Worm (Caenorhabditis elegans) whole organism, L1 larva: ENCODE measurements around the gene F14F9.5.

Experiments used
- aly-2 ChIP-seq: fragments of 150-350 bp; optimal IDR thresholded peaks from 2 replicates; lab custom pipeline; 2014; ENCODE audit warnings: missing biosample characterization, missing genetic modification characterization
- ceh-8 ChIP-seq: fragments of 200-800 bp; sonication (Bioruptor generic); optimal IDR thresholded peaks from 2 replicates; lab custom pipeline; 2018; ENCODE audit warnings: mild to moderate bottlenecking, missing genetic modification characterization, moderate library complexity, missing compliant biosample characterization
- ceh-82 ChIP-seq, 3 experiments: fragments of 150-350 bp in 1 of 3; sonication (generic microtip) in 2 of 3; optimal IDR thresholded peaks; 2 replicates each; lab custom pipeline; 2014 to 2017; ENCODE audit warnings: missing biosample characterization in 3 of 3, missing genetic modification characterization in 3 of 3
- egl-27 ChIP-seq, 2 experiments: fragments of 150-350 bp in 1 of 2; sonication (generic microtip); optimal IDR thresholded peaks; 3 replicates each; lab custom pipeline; 2017 to 2018; ENCODE audit warnings: missing biosample characterization in 2 of 2, missing genetic modification characterization in 2 of 2, missing genetic modification reagents in 2 of 2
- nhr-11 ChIP-seq: fragments of 150-350 bp; optimal IDR thresholded peaks from 2 replicates; lab custom pipeline; 2014; ENCODE audit warnings: missing biosample characterization, missing genetic modification characterization
- nhr-12 ChIP-seq: sonication (generic microtip); optimal IDR thresholded peaks from 2 replicates; lab custom pipeline; 2017; ENCODE audit warnings: missing biosample characterization, missing genetic modification characterization
- pag-3 ChIP-seq: sonication (generic microtip); optimal IDR thresholded peaks from 2 replicates; lab custom pipeline; 2017; ENCODE audit warnings: missing genetic modification characterization, mild to moderate bottlenecking, missing compliant biosample characterization, antibody characterized with exemption, borderline replicate concordance; ENCODE audit not compliant: insufficient read depth
- swsn-7 ChIP-seq: sonication (generic microtip); optimal IDR thresholded peaks from 2 replicates; lab custom pipeline; 2016; ENCODE audit warnings: missing genetic modification characterization, missing compliant biosample characterization
- ztf-11 ChIP-seq, 2 experiments: sonication (generic microtip); optimal IDR thresholded peaks; 2 replicates each; lab custom pipeline; 2016 to 2017; ENCODE audit warnings: missing genetic modification characterization in 2 of 2, missing biosample characterization in 1 of 2, missing compliant biosample characterization in 1 of 2

DNA sequence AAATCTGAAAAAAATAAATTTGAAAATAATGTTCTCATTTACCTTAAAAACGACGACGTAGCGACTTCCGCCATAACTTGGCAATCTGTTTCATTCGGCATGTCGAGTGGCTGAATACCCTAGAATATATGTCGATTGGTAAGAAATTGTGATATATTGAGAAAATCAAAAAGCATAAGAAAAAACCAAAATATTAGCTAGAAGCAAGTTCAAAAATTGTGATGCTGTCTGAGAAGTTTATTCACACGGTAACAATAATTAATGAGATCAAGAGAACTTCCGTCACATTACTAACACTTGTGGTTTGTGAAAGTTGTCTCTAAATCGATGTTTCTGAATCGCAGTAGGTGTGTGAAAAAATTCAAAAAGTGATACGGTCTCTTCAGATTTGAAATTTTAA is 24.9 kb upstream of the F14F9.5 start, which contains the start of gene srab-1:
- no peak for TF ChIP-seq ztf-11 (tag; optimal IDR thresholded peaks at IDR 0.05; lab: Kevin White, UChicago)
- TF ChIP-seq swsn-7, result no peak
- TF ChIP-seq egl-27 (tag; optimal IDR thresholded peaks at IDR 0.05; lab: Kevin White, UChicago), result no peak
- TF ChIP-seq nhr-12 (tag; lab: Kevin White, UChicago), result no peak
- no peak for TF ChIP-seq aly-2 (tag; lab: Kevin White, UChicago)
- no peak for TF ChIP-seq ceh-82 (tag; optimal IDR thresholded peaks at IDR 0.05; lab: Kevin White, UChicago)
- TF ChIP-seq pag-3 (tag; lab: Kevin White, UChicago), result no peak
- no peak for TF ChIP-seq ceh-8 (GFP tag; lab: Kevin White, UChicago)
- TF ChIP-seq nhr-11, result no peak
